Fruit fly (Drosophila melanogaster) whole organism, embryonic: ENCODE data around the gene CG5172.

Experiments
- CG10654 ChIP-seq: fragments of 200-800 bp; sonication (Bioruptor generic); optimal IDR thresholded peaks from 2 replicates; lab custom pipeline; 2016; ENCODE audit warnings: missing biosample characterization, missing genetic modification characterization
- CG14965 ChIP-seq: fragments of 200-800 bp; sonication (Bioruptor generic); optimal IDR thresholded peaks from 2 replicates; lab custom pipeline; 2016; ENCODE audit warnings: missing biosample characterization, missing genetic modification characterization, borderline replicate concordance
- CG18764 ChIP-seq: fragments of 200-800 bp; sonication (Bioruptor generic); optimal IDR thresholded peaks from 3 replicates; lab custom pipeline; 2016; ENCODE audit warnings: missing biosample characterization, missing genetic modification characterization
- CG4854 ChIP-seq: fragments of 200-800 bp; sonication (Bioruptor generic); optimal IDR thresholded peaks from 2 replicates; lab custom pipeline; 2016; ENCODE audit warnings: missing biosample characterization, missing genetic modification characterization, inconsistent platforms
- CG6683 ChIP-seq: fragments of 200-800 bp; sonication (Bioruptor generic); optimal IDR thresholded peaks from 2 replicates; lab custom pipeline; 2017; ENCODE audit warnings: missing biosample characterization, mild to moderate bottlenecking, missing genetic modification characterization, missing genetic modification reagents
- CG9932 ChIP-seq: fragments of 200-800 bp; sonication (Bioruptor generic); IDR thresholded peaks from 2 replicates; pipeline ENCODE4 v1.3.6; 2022; ENCODE audit warnings: missing biosample characterization, missing genetic modification characterization
- hbn ChIP-seq: fragments of 200-800 bp; sonication (Bioruptor generic); IDR thresholded peaks from 2 replicates; pipeline ENCODE4 v1.3.6; 2022; ENCODE audit warnings: missing biosample characterization, missing genetic modification characterization; ENCODE audit not compliant: partially characterized antibody
- unc-4 ChIP-seq: fragments of 200-800 bp; sonication (Bioruptor generic); IDR thresholded peaks from 2 replicates; pipeline ENCODE4 v1.3.6; 2022; ENCODE audit warnings: missing biosample characterization, missing genetic modification characterization; ENCODE audit not compliant: partially characterized antibody

DNA sequence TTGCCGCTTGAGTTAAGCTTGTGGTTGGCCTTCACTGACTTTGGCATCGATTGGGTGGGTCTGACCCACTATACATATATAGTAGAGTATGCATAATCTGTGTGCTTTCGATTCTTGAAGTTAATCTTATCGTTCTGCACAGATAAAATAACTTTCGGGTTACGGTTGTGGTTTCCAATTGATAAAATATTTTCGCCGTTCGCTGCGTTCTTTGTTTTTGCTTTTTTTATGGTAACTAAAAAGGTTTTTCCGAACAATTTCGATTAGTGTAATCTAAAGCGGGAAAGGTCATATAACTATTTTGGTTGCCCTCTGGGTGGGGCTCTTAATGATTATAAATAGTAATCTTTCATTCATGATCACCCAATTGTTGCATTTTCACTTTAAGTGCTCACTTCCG, 40.7 kb upstream of the CG5172 start:
- TF ChIP-seq CG14965 (GFP tag; lab: Kevin White, UChicago) (no peak), CG18764 (no peak), CG6683 (GFP tag; lab: Kevin White, UChicago) (no peak), hbn (no peak), CG10654 (no peak), CG9932 (no peak), unc-4 (GFP tag; lab: Robert Waterston, UW) (no peak), CG4854 (GFP tag; lab: Kevin White, UChicago) (no peak)
